Worm (Caenorhabditis elegans) whole organism, L4 larva: ENCODE measurements around the gene unc-26.
A peak's percentile ranks its signal among the peaks of the same experiment; 100 is the strongest.

Source experiments
- D1046.2 ChIP-seq: fragments of 200-800 bp; sonication (Bioruptor generic); IDR thresholded peaks from 2 replicates; pipeline ENCODE4 v1.3.6; 2022; ENCODE audit warnings: missing genetic modification characterization, missing compliant biosample characterization
- F26F4.8 ChIP-seq: fragments of 200-800 bp; sonication (Bioruptor generic); conservative IDR thresholded peaks from 2 replicates; pipeline ENCODE4 v1.3.6; 2022; ENCODE audit warnings: missing genetic modification characterization, missing compliant biosample characterization
- F37D6.2 ChIP-seq: sonication (generic microtip); optimal IDR thresholded peaks from 2 replicates; lab custom pipeline; 2016; ENCODE audit warnings: mild to moderate bottlenecking, missing genetic modification characterization, missing compliant biosample characterization
- R02D3.7 ChIP-seq: fragments of 150-350 bp; sonication (generic microtip); optimal IDR thresholded peaks from 3 replicates; lab custom pipeline; 2014; ENCODE audit warnings: missing biosample characterization, missing genetic modification characterization
- Y105C5A.15 ChIP-seq: fragments of 200-800 bp; sonication (Bioruptor generic); IDR thresholded peaks from 2 replicates; pipeline ENCODE4 v1.3.6; 2022; ENCODE audit warnings: missing genetic modification characterization, missing compliant biosample characterization
- Y48G9A.11 ChIP-seq: fragments of 200-800 bp; sonication (Bioruptor generic); IDR thresholded peaks from 2 replicates; pipeline ENCODE4 v1.3.6; 2022; ENCODE audit warnings: missing genetic modification reagents, missing genetic modification characterization, missing compliant biosample characterization
- Y5F2A.4 ChIP-seq: fragments of 200-800 bp; sonication (Bioruptor generic); optimal IDR thresholded peaks from 2 replicates; lab custom pipeline; 2018; ENCODE audit warnings: mild to moderate bottlenecking, missing genetic modification characterization, missing compliant biosample characterization
- arid-1 ChIP-seq: fragments of 200-800 bp; sonication (Bioruptor generic); conservative IDR thresholded peaks from 2 replicates; pipeline ENCODE4 v1.3.6; 2022; ENCODE audit warnings: missing genetic modification reagents, missing genetic modification characterization, missing compliant biosample characterization
- attf-4 ChIP-seq: sonication (generic microtip); optimal IDR thresholded peaks from 3 replicates; lab custom pipeline; 2017; ENCODE audit warnings: missing biosample characterization, missing genetic modification characterization
- ceh-20 ChIP-seq: fragments of 200-800 bp; sonication (Bioruptor generic); IDR thresholded peaks from 2 replicates; pipeline ENCODE4 v1.3.6; 2022; ENCODE audit warnings: missing genetic modification reagents, missing genetic modification characterization, missing compliant biosample characterization
- ceh-28 ChIP-seq: fragments of 150-350 bp; optimal IDR thresholded peaks from 2 replicates; lab custom pipeline; 2014; ENCODE audit warnings: missing biosample characterization, missing genetic modification reagents, missing genetic modification characterization
- ceh-44 ChIP-seq: fragments of 200-800 bp; sonication (Bioruptor generic); IDR thresholded peaks from 2 replicates; pipeline ENCODE4 v1.3.6; 2022; ENCODE audit warnings: missing genetic modification reagents, missing genetic modification characterization, missing compliant biosample characterization
- ceh-62 ChIP-seq: sonication (generic microtip); optimal IDR thresholded peaks from 2 replicates; lab custom pipeline; 2017; ENCODE audit warnings: missing biosample characterization, missing genetic modification characterization
- cey-2 ChIP-seq: sonication (generic microtip); optimal IDR thresholded peaks from 3 replicates; lab custom pipeline; 2017; ENCODE audit warnings: missing genetic modification characterization, mild to moderate bottlenecking, missing compliant biosample characterization, antibody characterized with exemption, borderline replicate concordance; ENCODE audit not compliant: insufficient read depth
- daf-12 ChIP-seq: fragments of 150-350 bp; optimal IDR thresholded peaks from 2 replicates; lab custom pipeline; 2014; ENCODE audit warnings: missing biosample characterization, missing genetic modification reagents, missing genetic modification characterization
- daf-19 ChIP-seq: fragments of 200-800 bp; sonication (Bioruptor generic); conservative IDR thresholded peaks from 2 replicates; pipeline ENCODE4 v1.3.6; 2022; ENCODE audit warnings: missing genetic modification characterization, missing compliant biosample characterization
- dmd-6 ChIP-seq: fragments of 200-800 bp; sonication (Bioruptor generic); IDR thresholded peaks from 2 replicates; pipeline ENCODE4 v1.3.6; 2022; ENCODE audit warnings: missing genetic modification reagents, missing genetic modification characterization, missing compliant biosample characterization
- dmd-9 ChIP-seq: fragments of 200-800 bp; sonication (Bioruptor generic); IDR thresholded peaks from 2 replicates; pipeline ENCODE4 v1.3.6; 2022; ENCODE audit warnings: missing genetic modification reagents, missing genetic modification characterization, missing compliant biosample characterization
- dpl-1 ChIP-seq: fragments of 150-350 bp; optimal IDR thresholded peaks from 2 replicates; lab custom pipeline; 2014; ENCODE audit warnings: missing biosample characterization, missing genetic modification reagents, missing genetic modification characterization
- duxl-1 ChIP-seq: sonication (generic microtip); optimal IDR thresholded peaks from 2 replicates; lab custom pipeline; 2016; ENCODE audit warnings: mild to moderate bottlenecking, missing genetic modification characterization, moderate library complexity, missing compliant biosample characterization; ENCODE audit not compliant: poor library complexity
- fos-1 ChIP-seq: fragments of 150-350 bp; optimal IDR thresholded peaks from 2 replicates; lab custom pipeline; 2014; ENCODE audit warnings: missing biosample characterization, missing genetic modification characterization
- hlh-11 ChIP-seq: fragments of 200-800 bp; sonication (Bioruptor generic); optimal IDR thresholded peaks from 2 replicates; lab custom pipeline; 2018; ENCODE audit warnings: mild to moderate bottlenecking, missing genetic modification characterization, missing compliant biosample characterization
- hlh-30 ChIP-seq: sonication (generic microtip); optimal IDR thresholded peaks from 2 replicates; lab custom pipeline; 2017; ENCODE audit warnings: antibody characterized with exemption, mild to moderate bottlenecking, missing genetic modification characterization, missing compliant biosample characterization; ENCODE audit not compliant: insufficient read depth
- jun-1 ChIP-seq: fragments of 150-350 bp; optimal IDR thresholded peaks from 2 replicates; lab custom pipeline; 2014; ENCODE audit warnings: missing biosample characterization, missing genetic modification reagents, missing genetic modification characterization
- lin-13 ChIP-seq: fragments of 150-350 bp; optimal IDR thresholded peaks from 2 replicates; lab custom pipeline; 2014; ENCODE audit warnings: missing biosample characterization, missing genetic modification reagents, missing genetic modification characterization
- lin-29 ChIP-seq: fragments of 200-800 bp; sonication (Bioruptor generic); IDR thresholded peaks from 2 replicates; pipeline ENCODE4 v1.3.6; 2022; ENCODE audit warnings: missing genetic modification reagents, missing genetic modification characterization, missing compliant biosample characterization
- lir-3 ChIP-seq: sonication (generic microtip); optimal IDR thresholded peaks from 2 replicates; lab custom pipeline; 2016; ENCODE audit warnings: mild to moderate bottlenecking, missing genetic modification characterization, missing compliant biosample characterization
- lsy-2 ChIP-seq, 2 experiments: fragments of 150-350 bp in 1 of 2; sonication (generic microtip) in 1 of 2; optimal IDR thresholded peaks; 2 replicates each; lab custom pipeline; 2014 to 2017; ENCODE audit warnings: missing biosample characterization in 2 of 2, missing genetic modification characterization in 2 of 2
- madf-5 ChIP-seq, 2 experiments: fragments of 200-800 bp; sonication (Bioruptor generic); IDR thresholded peaks; 2 replicates each; pipeline ENCODE4 v1.3.6; 2022; ENCODE audit warnings: missing compliant biosample characterization in 2 of 2, missing genetic modification characterization in 2 of 2
- mep-1 ChIP-seq: fragments of 150-350 bp; sonication (generic microtip); optimal IDR thresholded peaks from 3 replicates; lab custom pipeline; 2014; ENCODE audit warnings: missing biosample characterization, missing genetic modification characterization
- mes-2 ChIP-seq: sonication (generic microtip); optimal IDR thresholded peaks from 2 replicates; lab custom pipeline; 2016; ENCODE audit warnings: missing genotype, mild to moderate bottlenecking, missing genetic modification characterization, missing compliant biosample characterization; ENCODE audit not compliant: poor library complexity, severe bottlenecking
- nhr-10 ChIP-seq: fragments of 150-350 bp; optimal IDR thresholded peaks from 2 replicates; lab custom pipeline; 2014; ENCODE audit warnings: missing biosample characterization, missing genetic modification characterization
- nhr-102 ChIP-seq: sonication (generic microtip); optimal IDR thresholded peaks from 2 replicates; lab custom pipeline; 2016; ENCODE audit warnings: mild to moderate bottlenecking, missing genetic modification characterization, moderate library complexity, missing compliant biosample characterization
- nhr-11 ChIP-seq: fragments of 150-350 bp; optimal IDR thresholded peaks from 2 replicates; lab custom pipeline; 2014; ENCODE audit warnings: missing biosample characterization, missing genetic modification characterization
- nhr-111 ChIP-seq: fragments of 200-800 bp; sonication (Bioruptor generic); optimal IDR thresholded peaks from 2 replicates; lab custom pipeline; 2018; ENCODE audit warnings: mild to moderate bottlenecking, missing genetic modification characterization, missing compliant biosample characterization
- nhr-25 ChIP-seq: sonication (generic microtip); optimal IDR thresholded peaks from 2 replicates; lab custom pipeline; 2017; ENCODE audit warnings: missing genetic modification characterization, mild to moderate bottlenecking, missing compliant biosample characterization, antibody characterized with exemption, moderate library complexity, borderline replicate concordance; ENCODE audit not compliant: insufficient read depth
- nhr-28 ChIP-seq: fragments of 150-350 bp; optimal IDR thresholded peaks from 2 replicates; lab custom pipeline; 2014; ENCODE audit warnings: missing biosample characterization, missing genetic modification characterization
- nhr-6 ChIP-seq: fragments of 150-350 bp; optimal IDR thresholded peaks from 2 replicates; lab custom pipeline; 2014; ENCODE audit warnings: missing biosample characterization, missing genetic modification characterization
- nhr-76 ChIP-seq: fragments of 150-350 bp; optimal IDR thresholded peaks from 2 replicates; lab custom pipeline; 2014; ENCODE audit warnings: missing biosample characterization, missing genetic modification characterization
- pha-4 ChIP-seq, 2 experiments: fragments of 150-350 bp in 1 of 2; fragments of 200-800 bp in 1 of 2; sonication (Bioruptor generic) in 1 of 2; IDR thresholded peaks in 1 of 2; optimal IDR thresholded peaks in 1 of 2; 2 replicates each; pipeline versions ENCODE4 v1.3.6 to Lab custom; 2014 to 2022; ENCODE audit warnings: missing genetic modification characterization in 2 of 2, missing genetic modification reagents in 2 of 2, missing biosample characterization in 1 of 2, missing compliant biosample characterization in 1 of 2
- saeg-2 ChIP-seq: fragments of 200-800 bp; sonication (Bioruptor generic); IDR thresholded peaks from 2 replicates; pipeline ENCODE4 v1.3.6; 2022; ENCODE audit warnings: missing genetic modification reagents, missing genetic modification characterization, missing compliant biosample characterization
- sdz-12 ChIP-seq: fragments of 200-800 bp; sonication (Bioruptor generic); optimal IDR thresholded peaks from 2 replicates; lab custom pipeline; 2018; ENCODE audit warnings: mild to moderate bottlenecking, missing genetic modification characterization, missing compliant biosample characterization
- snpc-1.2 ChIP-seq: fragments of 200-800 bp; sonication (Bioruptor generic); IDR thresholded peaks from 2 replicates; pipeline ENCODE4 v1.3.6; 2022; ENCODE audit warnings: missing genetic modification reagents, missing genetic modification characterization, missing compliant biosample characterization
- unc-130 ChIP-seq: sonication (generic microtip); optimal IDR thresholded peaks from 2 replicates; lab custom pipeline; 2016; ENCODE audit warnings: missing genetic modification reagents, missing genetic modification characterization, missing compliant biosample characterization
- zag-1 ChIP-seq: fragments of 150-350 bp; optimal IDR thresholded peaks from 2 replicates; lab custom pipeline; 2014; ENCODE audit warnings: missing biosample characterization, missing genetic modification characterization
- zfp-3 ChIP-seq: fragments of 200-800 bp; sonication (Bioruptor generic); conservative IDR thresholded peaks from 2 replicates; pipeline ENCODE4 v1.3.6; 2022; ENCODE audit warnings: missing genetic modification reagents, missing genetic modification characterization, missing compliant biosample characterization
- zip-2 ChIP-seq: fragments of 150-350 bp; optimal IDR thresholded peaks from 2 replicates; lab custom pipeline; 2014; ENCODE audit warnings: missing biosample characterization, missing genetic modification characterization
- ztf-7 ChIP-seq: fragments of 150-350 bp; optimal IDR thresholded peaks from 2 replicates; lab custom pipeline; 2014; ENCODE audit warnings: missing biosample characterization, missing genetic modification characterization

unc-26 gene

ce11 chrIV:13238943-13239861 lies 33.1 kb downstream of the unc-26 start, which contains the start of gene tag-115 (continued):
- no peak for TF ChIP-seq nhr-76 (tag; lab: Kevin White, UChicago)
- no peak for TF ChIP-seq lir-3 (tag; lab: Kevin White, UChicago)
- TF ChIP-seq nhr-102 (tag; lab: Kevin White, UChicago) = peak; percentile 56
- TF ChIP-seq ceh-62 (tag; lab: Kevin White, UChicago) = no peak
- TF ChIP-seq ceh-20 (GFP tag; lab: Robert Waterston, UW) = no peak
- peak; percentile 75 for TF ChIP-seq unc-130 (GFP tag; lab: Kevin White, UChicago)
- TF ChIP-seq saeg-2 = no peak
- TF ChIP-seq hlh-30 (tag; lab: Kevin White, UChicago) = peak; percentile 25
- no peak for TF ChIP-seq cey-2 (tag; lab: Kevin White, UChicago)
- no peak for TF ChIP-seq D1046.2
- TF ChIP-seq ztf-7 = peak; percentile 6
- TF ChIP-seq ceh-44 (GFP tag; lab: Robert Waterston, UW) = no peak; the same call in 1 of the 2 replicates
- TF ChIP-seq jun-1 (tag; lab: Kevin White, UChicago) = no peak
- no peak for TF ChIP-seq Y105C5A.15 (GFP tag; lab: Robert Waterston, UW)
- no peak for TF ChIP-seq ceh-28 (tag; lab: Kevin White, UChicago)
- peak in 1 of 2 experiments; percentile 66 for TF ChIP-seq lsy-2 (tag; optimal IDR thresholded peaks at IDR 0.05; lab: Kevin White, UChicago)
- no peak for TF ChIP-seq sdz-12 (GFP tag; lab: Kevin White, UChicago)
- TF ChIP-seq fos-1 = no peak
- no peak; the same call in 1 of the 2 replicates for TF ChIP-seq F26F4.8 (GFP tag; lab: Robert Waterston, UW)
- no peak for TF ChIP-seq zip-2 (tag; lab: Kevin White, UChicago)
- TF ChIP-seq Y48G9A.11 (GFP tag; lab: Robert Waterston, UW) = peak; percentile 50; the same call in 1 of the 2 replicates
- TF ChIP-seq Y5F2A.4 (GFP tag; lab: Kevin White, UChicago) = peak; percentile 8
- TF ChIP-seq F37D6.2 (tag; lab: Kevin White, UChicago) = no peak
- peak; percentile 56 for TF ChIP-seq duxl-1 (tag; lab: Kevin White, UChicago)
- no peak for TF ChIP-seq nhr-6 (tag; lab: Kevin White, UChicago)
- TF ChIP-seq mes-2 (tag; lab: Kevin White, UChicago) = peak; percentile 61
- TF ChIP-seq madf-5 (GFP tag; IDR thresholded peaks at IDR 0.05; lab: Robert Waterston, UW) = no peak
- no peak for TF ChIP-seq R02D3.7 (tag; lab: Kevin White, UChicago)
- peak; percentile 9 for TF ChIP-seq nhr-25 (tag; lab: Kevin White, UChicago)
- TF ChIP-seq lin-29 (GFP tag; lab: Robert Waterston, UW) = no peak
- no peak for TF ChIP-seq hlh-11 (tag; lab: Kevin White, UChicago)
- no peak for TF ChIP-seq nhr-111 (GFP tag; lab: Kevin White, UChicago)
- 0 out of 2 replicates have a peak, but pooled peaks have one; percentile 57 for TF ChIP-seq daf-19
- TF ChIP-seq nhr-10 (tag; lab: Kevin White, UChicago) = no peak
- TF ChIP-seq attf-4 = no peak
- no peak for TF ChIP-seq zag-1 (tag; lab: Kevin White, UChicago)
- TF ChIP-seq nhr-11 = no peak
- no peak for TF ChIP-seq dpl-1 (GFP tag; lab: Kevin White, UChicago)
- no peak for TF ChIP-seq daf-12 (tag; lab: Kevin White, UChicago)
- TF ChIP-seq arid-1 (GFP tag; lab: Robert Waterston, UW) = peak; percentile 83
- no peak for TF ChIP-seq dmd-6 (GFP tag; lab: Robert Waterston, UW)
- TF ChIP-seq pha-4 (GFP tag; IDR thresholded peaks at IDR 0.05; lab: Robert Waterston, UW) = peak; percentile 71; the same call in 1 of the 2 replicates
- TF ChIP-seq pha-4 (tag; optimal IDR thresholded peaks at IDR 0.05; lab: Kevin White, UChicago) = no peak
- peak; percentile 3 for TF ChIP-seq mep-1 (tag; lab: Kevin White, UChicago)
- TF ChIP-seq nhr-28 (tag; lab: Kevin White, UChicago) = no peak
- TF ChIP-seq dmd-9 = no peak
- TF ChIP-seq snpc-1.2 = peak; percentile 81
- peak; percentile 23 for TF ChIP-seq lin-13 (GFP tag; lab: Kevin White, UChicago)
- no peak for TF ChIP-seq zfp-3 (GFP tag; lab: Robert Waterston, UW)
